Worm (Caenorhabditis elegans) whole organism, mixed stage, embryonic: ENCODE measurements around the gene Y54G2A.19.

Experiments
- ceh-83 ChIP-seq: fragments of 200-800 bp; sonication (Bioruptor generic); optimal IDR thresholded peaks from 2 replicates; lab custom pipeline; 2018; ENCODE audit warnings: mild to moderate bottlenecking, missing genetic modification characterization, missing compliant biosample characterization
- mab-5 ChIP-seq: fragments of 150-350 bp; optimal IDR thresholded peaks from 2 replicates; lab custom pipeline; 2014; ENCODE audit warnings: missing biosample characterization, missing genetic modification characterization
- mls-2 ChIP-seq: sonication (generic microtip); optimal IDR thresholded peaks from 2 replicates; lab custom pipeline; 2016; ENCODE audit warnings: mild to moderate bottlenecking, missing genetic modification characterization, moderate library complexity, missing compliant biosample characterization
- pha-4 ChIP-seq: fragments of 150-350 bp; optimal IDR thresholded peaks from 2 replicates; lab custom pipeline; 2018; ENCODE audit warnings: missing biosample characterization, missing genetic modification reagents, missing genetic modification characterization

DNA sequence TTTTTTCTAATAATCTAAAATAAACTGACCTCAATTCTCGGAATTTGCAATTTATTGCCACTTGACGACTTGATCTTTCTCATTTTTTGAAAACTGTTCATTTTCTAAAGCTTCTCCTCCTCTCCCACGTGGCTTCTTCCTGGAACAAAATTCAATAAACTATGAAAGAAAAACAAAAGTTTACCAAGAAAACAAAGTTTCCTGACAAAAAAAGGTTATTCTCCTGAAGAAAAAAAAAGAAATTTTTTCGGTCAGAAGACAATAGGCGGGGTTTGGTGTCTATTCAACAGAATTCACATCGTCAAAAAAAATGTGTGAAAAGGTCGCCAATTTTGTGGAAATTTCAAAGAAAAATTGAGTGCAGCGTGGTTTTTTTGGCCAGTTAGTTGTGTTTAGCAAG is 29.8 kb downstream of the Y54G2A.19 start, which contains the start of gene Y54G2A.16:
- TF ChIP-seq ceh-83 (GFP tag; lab: Kevin White, UChicago), result no peak
- no peak for TF ChIP-seq pha-4 (tag; lab: Kevin White, UChicago)
- TF ChIP-seq mls-2, result no peak
- TF ChIP-seq mab-5 (tag; lab: Kevin White, UChicago), result no peak
